Fruit fly (Drosophila melanogaster): Measurements from ENCODE around the gene CG31810.

The CG31810 gene

DNA sequence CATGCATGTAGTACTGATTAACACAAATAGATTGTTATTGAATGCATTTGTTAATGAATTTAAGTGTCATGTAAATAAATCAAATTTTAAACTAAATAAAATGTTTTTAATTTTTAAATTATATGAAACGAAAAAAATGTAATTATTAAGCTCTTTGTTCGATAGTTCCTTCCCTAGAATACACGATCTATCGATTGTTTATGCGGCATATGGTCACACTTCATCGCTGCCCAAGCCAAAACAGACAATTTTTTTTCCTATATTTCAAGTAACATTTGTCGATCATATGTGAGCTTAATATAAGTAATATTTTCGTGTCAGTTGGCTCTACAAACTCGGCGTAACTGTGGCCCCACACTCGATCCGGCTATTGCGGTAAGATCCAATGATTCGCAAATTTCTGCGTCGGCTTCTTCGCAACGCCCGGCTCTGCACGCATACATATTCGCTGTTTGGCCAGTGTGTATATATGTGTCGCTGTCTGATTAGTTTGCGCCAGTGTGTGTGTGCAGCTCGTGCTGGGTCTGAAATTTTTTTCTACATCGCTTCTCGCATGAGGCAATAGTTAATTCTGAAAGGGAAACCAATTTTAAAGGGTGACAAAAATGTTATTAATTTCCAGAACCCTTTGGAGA, 25.2 kb downstream of the CG31810 start, which contains the start of gene AspRS-m (continued):
- TF ChIP-seq CG10979 (tag; optimal IDR thresholded peaks at IDR 0.05) (no peak), CoRest (tag; optimal IDR thresholded peaks at IDR 0.05) (peak; percentile 52), CG13894 (tag; optimal IDR thresholded peaks at IDR 0.05) (no peak), dpn (GFP tag; optimal IDR thresholded peaks at IDR 0.05) (peak in 1 of 2 experiments; percentile 40), trem (tag; optimal IDR thresholded peaks at IDR 0.05) (peak; percentile 35), en (GFP tag; optimal IDR thresholded peaks at IDR 0.05) (no peak), row (GFP tag; IDR thresholded peaks at IDR 0.05) (peak; percentile 85), CG11695 (GFP tag; IDR thresholded peaks at IDR 0.05) (no peak), Xbp1 (GFP tag; optimal IDR thresholded peaks at IDR 0.05) (no peak), HLHmδ (GFP tag; optimal IDR thresholded peaks at IDR 0.05) (no peak), CG11085 (GFP tag; IDR thresholded peaks at IDR 0.05) (no peak), CG12299 (tag; optimal IDR thresholded peaks at IDR 0.05) (no peak), CG7372 (GFP tag; IDR thresholded peaks at IDR 0.05) (no peak), CG17912 (GFP tag; optimal IDR thresholded peaks at IDR 0.05) (no peak), CG18011 (GFP tag; optimal IDR thresholded peaks at IDR 0.05) (no peak), cato (GFP tag; optimal IDR thresholded peaks at IDR 0.05; ENCODE audit: borderline replicate concordance) (no peak), ssp (GFP tag; IDR thresholded peaks at IDR 0.05) (no peak), twi (tag; optimal IDR thresholded peaks at IDR 0.05) (no peak), pho (GFP tag; optimal IDR thresholded peaks at IDR 0.05) (peak; percentile 25), Drgx (GFP tag; IDR thresholded peaks at IDR 0.05) (no peak), btn (GFP tag; optimal IDR thresholded peaks at IDR 0.05) (no peak), HmgZ (tag; optimal IDR thresholded peaks at IDR 0.05) (peak; percentile 15), HLH4C (GFP tag; IDR thresholded peaks at IDR 0.05; ENCODE audit: partially characterized antibody) (peak; percentile 86), CG6254 (GFP tag; optimal IDR thresholded peaks at IDR 0.05) (no peak), CG30431 (GFP tag; optimal IDR thresholded peaks at IDR 0.05) (no peak), Dbx (GFP tag; IDR thresholded peaks at IDR 0.05) (peak; percentile 44; the same call in 1 of the 3 replicates), aop (GFP tag; IDR thresholded peaks at IDR 0.05) (no peak), CG16815 (GFP tag; optimal IDR thresholded peaks at IDR 0.05) (no peak), CG31388 (GFP tag; optimal IDR thresholded peaks at IDR 0.05) (no peak), rib (GFP tag; IDR thresholded peaks at IDR 0.05) (0 out of 2 replicates have a peak, but pooled peaks have one; percentile 56), zf30C (GFP tag; optimal IDR thresholded peaks at IDR 0.05) (no peak), CG15696 (tag; optimal IDR thresholded peaks at IDR 0.05) (peak; percentile 33), CG6272 (GFP tag; IDR thresholded peaks at IDR 0.05) (0 out of 2 replicates have a peak, but pooled peaks have one; percentile 14), dmrt99B (tag; optimal IDR thresholded peaks at IDR 0.05) (no peak), CG4820 (GFP tag; optimal IDR thresholded peaks at IDR 0.05) (no peak), wek (GFP tag; optimal IDR thresholded peaks at IDR 0.05) (no peak), Hr51 (GFP tag; optimal IDR thresholded peaks at IDR 0.05) (no peak), Pdp1 (GFP tag; optimal IDR thresholded peaks at IDR 0.05) (peak in 1 of 2 experiments; percentile 25), zen2 (GFP tag; IDR thresholded peaks at IDR 0.05; ENCODE audit: partially characterized antibody) (peak; percentile 27; the same call in 1 of the 3 replicates), CG10959 (GFP tag; IDR thresholded peaks at IDR 0.05) (no peak), CG32532 (GFP tag; IDR thresholded peaks at IDR 0.05) (peak; percentile 29; the same call in 1 of the 2 replicates), CG10654 (GFP tag; optimal IDR thresholded peaks at IDR 0.05) (no peak), CG6791 (GFP tag; IDR thresholded peaks at IDR 0.05; ENCODE audit: partially characterized antibody) (peak; percentile 87), Myb (GFP tag; optimal IDR thresholded peaks at IDR 0.05) (no peak), TFAM (GFP tag; optimal IDR thresholded peaks at IDR 0.05) (no peak), caup (GFP tag; optimal IDR thresholded peaks at IDR 0.05; ENCODE audit: severe bottlenecking) (no peak), CG18764 (GFP tag; optimal IDR thresholded peaks at IDR 0.05) (no peak), D19A (tag; optimal IDR thresholded peaks at IDR 0.05) (no peak), grau (tag; optimal IDR thresholded peaks at IDR 0.05) (no peak)
